Worm (Caenorhabditis elegans): ENCODE data around the gene pssy-2.

Gene pssy-2

DNA sequence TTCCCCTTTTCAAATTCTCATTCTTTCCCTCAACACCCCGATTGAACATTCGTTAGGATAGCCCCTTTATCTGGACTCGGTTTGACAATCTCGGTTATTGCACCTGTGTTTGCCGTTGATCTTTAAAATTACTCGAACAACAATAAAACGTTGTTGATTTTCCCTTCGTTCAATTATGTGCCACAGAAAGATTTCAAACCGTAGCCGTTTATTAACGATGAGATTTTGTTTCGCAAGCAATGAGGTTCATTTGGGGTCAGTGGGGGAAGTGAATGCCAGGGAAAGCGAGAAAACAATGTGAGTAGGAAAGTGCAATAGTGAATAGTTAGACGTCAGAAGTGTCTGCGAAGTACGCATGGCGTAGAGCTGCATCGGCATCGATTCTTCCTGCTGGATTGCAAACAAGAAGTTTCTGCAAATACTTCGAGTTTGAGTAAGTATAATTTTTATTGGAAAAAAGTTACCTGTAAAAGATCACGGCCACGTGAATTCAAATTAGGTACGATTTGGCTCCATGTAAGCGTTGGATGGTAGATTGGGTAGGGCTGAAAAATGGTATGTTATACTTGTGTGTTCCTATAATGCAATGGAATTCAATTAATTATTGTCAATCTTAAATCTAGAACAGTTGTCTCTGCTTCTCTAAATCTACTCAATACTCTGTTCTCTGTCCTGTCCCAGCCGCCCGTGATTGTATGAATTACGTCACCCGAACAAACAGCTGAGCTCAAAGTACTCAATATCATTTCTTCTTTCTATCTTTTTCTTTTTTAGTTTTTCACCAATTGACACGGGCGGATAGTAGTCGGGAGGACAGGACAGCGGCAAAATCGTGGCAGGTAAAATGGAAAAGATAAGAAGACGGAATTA lies 6.9 kb upstream of the pssy-2 start, which contains the start of gene kel-3 (continued):
- TF ChIP-seq hmg-20 (GFP tag; IDR thresholded peaks at IDR 0.05) (peak; percentile 34; the same call in 1 of the 2 replicates), gei-17 (GFP tag; optimal IDR thresholded peaks at IDR 0.05) (peak; percentile 10), let-526 (GFP tag; IDR thresholded peaks at IDR 0.05) (peak; percentile 82), akir-1 (GFP tag; optimal IDR thresholded peaks at IDR 0.05) (no peak), egl-44 (GFP tag; IDR thresholded peaks at IDR 0.05) (0 out of 2 replicates have a peak, but pooled peaks have one; percentile 36), nfyb-1 (GFP tag; IDR thresholded peaks at IDR 0.05) (peak; percentile 94), snpc-4 (GFP tag; optimal IDR thresholded peaks at IDR 0.05) (no peak), snpc-4 (tag; optimal IDR thresholded peaks at IDR 0.05) (peak in 3 of 4 experiments; percentile 51 to 79 (median 56)), F57C9.4 (tag; optimal IDR thresholded peaks at IDR 0.05) (peak; percentile 92), ztf-28 (GFP tag; IDR thresholded peaks at IDR 0.05) (0 out of 2 replicates have a peak, but pooled peaks have one; percentile 47), C06A6.2 (GFP tag; conservative IDR thresholded peaks at IDR 0.05) (peak; percentile 73), mcd-1 (GFP tag; IDR thresholded peaks at IDR 0.05) (peak; percentile 74), efl-1 (GFP tag; optimal IDR thresholded peaks at IDR 0.05) (peak; percentile 40), ztf-22 (GFP tag; optimal IDR thresholded peaks at IDR 0.05) (peak; percentile 95), ccch-3 (GFP tag; optimal IDR thresholded peaks at IDR 0.05) (peak; percentile 42), sea-2 (GFP tag; IDR thresholded peaks at IDR 0.05) (peak; percentile 66; the same call in 1 of the 2 replicates), dpff-1 (tag; optimal IDR thresholded peaks at IDR 0.05) (peak; percentile 98), zim-3 (tag; optimal IDR thresholded peaks at IDR 0.05) (peak; percentile 93), K12H6.12 (tag; optimal IDR thresholded peaks at IDR 0.05) (peak; percentile 25), F10E7.11 (tag; optimal IDR thresholded peaks at IDR 0.05) (peak; percentile 97), ceh-79 (tag; optimal IDR thresholded peaks at IDR 0.05) (peak; percentile 96), ztf-26 (tag; optimal IDR thresholded peaks at IDR 0.05) (peak; percentile 77), F55B11.4 (tag; optimal IDR thresholded peaks at IDR 0.05; ENCODE audit: borderline replicate concordance, insufficient read depth) (no peak), Y79H2A.3 (GFP tag; conservative IDR thresholded peaks at IDR 0.05) (peak; percentile 95), hsf-1 (GFP tag; IDR thresholded peaks at IDR 0.05) (peak; percentile 89), ets-4 (GFP tag; optimal IDR thresholded peaks at IDR 0.05) (peak; percentile 96), xnd-1 (tag; optimal IDR thresholded peaks at IDR 0.05) (peak; percentile 33), F33H1.4 (GFP tag; IDR thresholded peaks at IDR 0.05) (peak; percentile 67), F57A8.1 (GFP tag; optimal IDR thresholded peaks at IDR 0.05) (peak; percentile 39), somi-1 (GFP tag; optimal IDR thresholded peaks at IDR 0.05) (peak; percentile 77), lir-1 (GFP tag; conservative IDR thresholded peaks at IDR 0.05) (no peak), ceh-91 (GFP tag; IDR thresholded peaks at IDR 0.05) (no peak), die-1 (tag; optimal IDR thresholded peaks at IDR 0.05) (peak; percentile 78), nfya-2 (GFP tag; IDR thresholded peaks at IDR 0.05) (peak; percentile 83; the same call in 1 of the 2 replicates), nhr-120 (GFP tag; IDR thresholded peaks at IDR 0.05) (no peak), dpl-1 (GFP tag; optimal IDR thresholded peaks at IDR 0.05) (no peak), Y53F4B.3 (GFP tag; IDR thresholded peaks at IDR 0.05) (no peak), zfh-2 (GFP tag; conservative IDR thresholded peaks at IDR 0.05) (no peak), nhr-80 (tag; optimal IDR thresholded peaks at IDR 0.05) (peak; percentile 90), lin-35 (GFP tag; optimal IDR thresholded peaks at IDR 0.05) (peak in 2 of 3 experiments; percentile 62 to 89), madf-3 (GFP tag; IDR thresholded peaks at IDR 0.05) (peak; percentile 87), cebp-1 (GFP tag; IDR thresholded peaks at IDR 0.05) (no peak), cebp-1 (tag; optimal IDR thresholded peaks at IDR 0.05) (peak; percentile 78), lin-54 (GFP tag; optimal IDR thresholded peaks at IDR 0.05) (peak; percentile 86), snpc-1.1 (tag; optimal IDR thresholded peaks at IDR 0.05; ENCODE audit: insufficient read depth) (peak; percentile 57), ceh-58 (GFP tag; IDR thresholded peaks at IDR 0.05) (peak; percentile 89; the same call in 1 of the 2 replicates), ztf-18 (tag; optimal IDR thresholded peaks at IDR 0.05) (peak; percentile 85)

Data from whole organism, young adult.